Fruit fly (Drosophila melanogaster) whole organism, prepupa: ENCODE results near the gene btn.

Experiments
- CG10631 ChIP-seq: fragments of 200-800 bp; sonication (Bioruptor generic); optimal IDR thresholded peaks from 2 replicates; lab custom pipeline; 2016; ENCODE audit warnings: missing biosample characterization, missing genetic modification characterization
- CG4318 ChIP-seq: fragments of 200-800 bp; sonication (Bioruptor generic); optimal IDR thresholded peaks from 3 replicates; lab custom pipeline; 2017; ENCODE audit warnings: missing biosample characterization, mild to moderate bottlenecking, missing genetic modification characterization
- CG6808 ChIP-seq: fragments of 200-800 bp; sonication (Bioruptor generic); optimal IDR thresholded peaks from 3 replicates; lab custom pipeline; 2017; ENCODE audit warnings: missing biosample characterization, missing genetic modification characterization, mild to moderate bottlenecking, moderate library complexity, missing genetic modification reagents
- CG8632 ChIP-seq: fragments of 200-800 bp; sonication (Bioruptor generic); optimal IDR thresholded peaks from 3 replicates; lab custom pipeline; 2016; ENCODE audit warnings: missing biosample characterization, missing genetic modification characterization
- Eip93F ChIP-seq: fragments of 200-800 bp; sonication (Bioruptor generic); optimal IDR thresholded peaks from 2 replicates; lab custom pipeline; 2016; ENCODE audit warnings: missing biosample characterization, mild to moderate bottlenecking, missing genetic modification characterization
- Met ChIP-seq: fragments of 200-800 bp; sonication (Bioruptor generic); optimal IDR thresholded peaks from 3 replicates; lab custom pipeline; 2016; ENCODE audit warnings: missing biosample characterization, missing genetic modification characterization
- acj6 ChIP-seq: fragments of 200-800 bp; sonication (Bioruptor generic); optimal IDR thresholded peaks from 3 replicates; lab custom pipeline; 2016; ENCODE audit warnings: missing biosample characterization, missing genetic modification characterization
- svp ChIP-seq: fragments of 200-800 bp; sonication (Bioruptor generic); peaks from one replicate; lab custom pipeline; 2016; ENCODE audit warnings: missing biosample characterization, missing genetic modification characterization

- TF ChIP-seq CG6808 (GFP tag; lab: Kevin White, UChicago): no peak
- TF ChIP-seq Met (GFP tag; lab: Kevin White, UChicago): no peak
- no peak for TF ChIP-seq CG8632
- no peak for TF ChIP-seq Eip93F (GFP tag; lab: Kevin White, UChicago)
- no peak for TF ChIP-seq acj6 (GFP tag; lab: Kevin White, UChicago)
- TF ChIP-seq svp: no peak
- no peak for TF ChIP-seq CG4318 (GFP tag; lab: Kevin White, UChicago)
- TF ChIP-seq CG10631 (GFP tag; lab: Kevin White, UChicago): no peak
Observed at dm6 chr3R:22550306-22550812, 36.1 kb downstream of the btn start, which contains the start of gene bond.
